Worm (Caenorhabditis elegans): ENCODE data around the gene pqn-62.

DNA sequence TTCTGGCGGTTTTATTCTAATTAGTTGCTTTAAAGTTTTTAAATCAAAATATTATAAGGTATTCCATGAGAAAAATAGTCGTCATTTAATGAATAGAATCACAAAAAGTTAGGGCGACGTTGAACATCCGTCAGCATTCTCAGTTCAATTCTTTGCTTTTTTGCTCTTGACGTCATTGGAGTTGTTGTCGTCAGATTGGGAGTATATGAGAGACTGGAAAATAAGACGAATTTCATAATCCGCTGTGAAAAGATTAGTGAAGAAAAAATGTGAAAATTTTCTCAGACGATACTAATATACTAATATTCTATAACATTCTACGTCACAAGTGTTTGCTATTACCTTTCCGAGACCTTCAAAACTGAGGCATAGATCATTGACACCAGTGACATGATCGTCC, 44.5 kb upstream of the pqn-62 start:
- no peak for TF ChIP-seq snpc-4 (tag; optimal IDR thresholded peaks at IDR 0.05)
- TF ChIP-seq ceh-32 (tag; optimal IDR thresholded peaks at IDR 0.05; ENCODE audit: poor library complexity) = no peak
- no peak for TF ChIP-seq lir-3 (tag; optimal IDR thresholded peaks at IDR 0.05)
- TF ChIP-seq lsy-2 (tag; optimal IDR thresholded peaks at IDR 0.05) = no peak
- TF ChIP-seq unc-39 (tag; optimal IDR thresholded peaks at IDR 0.05) = no peak
- TF ChIP-seq hmg-1.1 (GFP tag; IDR thresholded peaks at IDR 0.05) = no peak
